Fruit fly (Drosophila melanogaster) whole organism, embryonic: ENCODE data around the gene dbr.
A peak's percentile ranks its signal among the peaks of the same experiment; 100 is the strongest.

Experiments
- ATbp ChIP-seq: fragments of 200-800 bp; sonication (Bioruptor generic); optimal IDR thresholded peaks from 2 replicates; lab custom pipeline; 2017; ENCODE audit warnings: missing biosample characterization, mild to moderate bottlenecking, missing genetic modification characterization, missing genetic modification reagents
- Aef1 ChIP-seq: fragments of 200-800 bp; sonication (Bioruptor generic); IDR thresholded peaks from 3 replicates; pipeline ENCODE4 v1.3.6; 2022; ENCODE audit warnings: missing biosample characterization, missing genetic modification characterization
- BEAF-32 ChIP-seq: fragments of 200-800 bp; sonication (Bioruptor generic); optimal IDR thresholded peaks from 3 replicates; lab custom pipeline; 2017; ENCODE audit warnings: missing biosample characterization, missing genetic modification characterization, mild to moderate bottlenecking, moderate library complexity, missing genetic modification reagents
- CG13624 ChIP-seq: fragments of 200-800 bp; sonication (Bioruptor generic); optimal IDR thresholded peaks from 2 replicates; lab custom pipeline; 2016; ENCODE audit warnings: missing biosample characterization, missing genetic modification characterization
- CG1529 ChIP-seq: fragments of 200-800 bp; sonication (Bioruptor generic); optimal IDR thresholded peaks from 3 replicates; lab custom pipeline; 2018; ENCODE audit warnings: missing biosample characterization, missing genetic modification characterization
- CG15514 ChIP-seq: fragments of 200-800 bp; sonication (Bioruptor generic); optimal IDR thresholded peaks from 3 replicates; lab custom pipeline; 2017; ENCODE audit warnings: missing biosample characterization, missing genetic modification characterization, mild to moderate bottlenecking, moderate library complexity, missing genetic modification reagents
- CG17612 ChIP-seq: fragments of 200-800 bp; sonication (Bioruptor generic); IDR thresholded peaks from 2 replicates; pipeline ENCODE4 v1.3.6; 2022; ENCODE audit warnings: missing biosample characterization, missing genetic modification characterization
- CG18619 ChIP-seq: fragments of 200-800 bp; sonication (Bioruptor generic); optimal IDR thresholded peaks from 3 replicates; lab custom pipeline; 2017; ENCODE audit warnings: missing biosample characterization, mild to moderate bottlenecking, missing genetic modification characterization
- CG2116 ChIP-seq: fragments of 200-800 bp; sonication (Bioruptor generic); optimal IDR thresholded peaks from 3 replicates; lab custom pipeline; 2018; ENCODE audit warnings: missing biosample characterization, mild to moderate bottlenecking, missing genetic modification characterization
- CG2120 ChIP-seq: fragments of 200-800 bp; sonication (Bioruptor generic); optimal IDR thresholded peaks from 3 replicates; lab custom pipeline; 2016; ENCODE audit warnings: missing biosample characterization, missing genetic modification characterization
- CG2129 ChIP-seq: fragments of 200-800 bp; sonication (Bioruptor generic); IDR thresholded peaks from 2 replicates; pipeline ENCODE4 v1.3.6; 2022; ENCODE audit warnings: missing biosample characterization, missing genetic modification characterization; ENCODE audit not compliant: partially characterized antibody
- CG30020 ChIP-seq: fragments of 200-800 bp; optimal IDR thresholded peaks from 2 replicates; lab custom pipeline; 2019; ENCODE audit warnings: missing biosample characterization, mild to moderate bottlenecking, missing genetic modification characterization, moderate library complexity
- CG42726 ChIP-seq: fragments of 200-800 bp; sonication (Bioruptor generic); IDR thresholded peaks from 2 replicates; pipeline ENCODE4 v1.3.6; 2022; ENCODE audit warnings: missing biosample characterization, missing genetic modification characterization; ENCODE audit not compliant: partially characterized antibody
- CG6813 ChIP-seq: fragments of 200-800 bp; sonication (Bioruptor generic); optimal IDR thresholded peaks from 2 replicates; lab custom pipeline; 2017; ENCODE audit warnings: missing biosample characterization, missing genetic modification characterization, mild to moderate bottlenecking, moderate library complexity, missing genetic modification reagents
- CG8478 ChIP-seq: fragments of >200 bp; optimal IDR thresholded peaks from 2 replicates; lab custom pipeline; 2018
- CG9437 ChIP-seq: fragments of 200-800 bp; sonication (Bioruptor generic); optimal IDR thresholded peaks from 2 replicates; lab custom pipeline; 2018; ENCODE audit warnings: missing biosample characterization, mild to moderate bottlenecking, missing genetic modification characterization
- CG9797 ChIP-seq: fragments of 200-800 bp; sonication (Bioruptor generic); optimal IDR thresholded peaks from 3 replicates; lab custom pipeline; 2018; ENCODE audit warnings: missing biosample characterization, mild to moderate bottlenecking, missing genetic modification characterization
- CTCF ChIP-seq: fragments of 200-800 bp; sonication (Bioruptor generic); optimal IDR thresholded peaks from 2 replicates; lab custom pipeline; 2017; ENCODE audit warnings: missing biosample characterization, mild to moderate bottlenecking, missing genetic modification characterization, moderate library complexity
- Doc3 ChIP-seq: fragments of 200-800 bp; sonication (Bioruptor generic); IDR thresholded peaks from 3 replicates; pipeline ENCODE4 v1.3.6; 2022; ENCODE audit warnings: missing biosample characterization, missing genetic modification characterization; ENCODE audit not compliant: partially characterized antibody
- Dp ChIP-seq: fragments of 200-800 bp; sonication (Bioruptor generic); optimal IDR thresholded peaks from 2 replicates; lab custom pipeline; 2018; ENCODE audit warnings: missing biosample characterization, mild to moderate bottlenecking, missing genetic modification characterization, moderate library complexity
- E2f1 ChIP-seq: fragments of 200-800 bp; sonication (Bioruptor generic); IDR thresholded peaks from 2 replicates; pipeline ENCODE4 v1.3.6; 2022; ENCODE audit warnings: missing biosample characterization, missing genetic modification characterization
- E2f2 ChIP-seq: fragments of 200-800 bp; sonication (Bioruptor generic); IDR thresholded peaks from 2 replicates; pipeline ENCODE4 v1.3.6; 2022; ENCODE audit warnings: missing biosample characterization, missing genetic modification characterization
- Ets65A ChIP-seq: fragments of 200-800 bp; sonication (Bioruptor generic); peaks from one replicate; lab custom pipeline; 2016; ENCODE audit warnings: missing biosample characterization, missing genetic modification characterization
- H2.0 ChIP-seq: fragments of 200-800 bp; sonication (Bioruptor generic); IDR thresholded peaks from 2 replicates; pipeline ENCODE4 v1.3.6; 2022; ENCODE audit warnings: missing biosample characterization, missing genetic modification characterization
- HHEX ChIP-seq: fragments of 200-800 bp; sonication (Bioruptor generic); optimal IDR thresholded peaks from 3 replicates; lab custom pipeline; 2017; ENCODE audit warnings: missing biosample characterization, mild to moderate bottlenecking, missing genetic modification characterization, missing genetic modification reagents
- HLH4C ChIP-seq: fragments of 200-800 bp; sonication (Bioruptor generic); IDR thresholded peaks from 3 replicates; pipeline ENCODE4 v1.3.6; 2022; ENCODE audit warnings: missing biosample characterization, missing genetic modification characterization; ENCODE audit not compliant: partially characterized antibody
- Hr78 ChIP-seq, 2 experiments: fragments of 200-800 bp in 1 of 2; fragments of >200 bp in 1 of 2; sonication (Bioruptor generic) in 1 of 2; optimal IDR thresholded peaks; 2 replicates each; lab custom pipeline; 2017 to 2019; ENCODE audit warnings: missing biosample characterization in 2 of 2, missing genetic modification characterization in 2 of 2, mild to moderate bottlenecking in 1 of 2, moderate library complexity in 1 of 2
- Lpt ChIP-seq: fragments of >200 bp; optimal IDR thresholded peaks from 2 replicates; lab custom pipeline; 2018; ENCODE audit warnings: missing biosample characterization, missing genetic modification characterization
- Med ChIP-seq: fragments of 200-800 bp; sonication (Bioruptor generic); peaks from one replicate; lab custom pipeline; 2016; ENCODE audit warnings: missing biosample characterization, missing genetic modification characterization, mild to moderate bottlenecking, inconsistent platforms, moderate library complexity
- Scr ChIP-seq: fragments of 200-800 bp; sonication (Bioruptor generic); IDR thresholded peaks from 2 replicates; pipeline ENCODE4 v1.3.6; 2022; ENCODE audit warnings: missing biosample characterization, missing genetic modification characterization; ENCODE audit not compliant: partially characterized antibody
- Sin3A ChIP-seq: fragments of >200 bp; optimal IDR thresholded peaks from 2 replicates; lab custom pipeline; 2018
- Sry-δ ChIP-seq: fragments of 200-800 bp; sonication (Bioruptor generic); optimal IDR thresholded peaks from 2 replicates; lab custom pipeline; 2016; ENCODE audit warnings: missing biosample characterization, missing genetic modification characterization
- ara ChIP-seq: fragments of 200-800 bp; sonication (Bioruptor generic); IDR thresholded peaks from 2 replicates; pipeline ENCODE4 v1.3.6; 2022; ENCODE audit warnings: missing biosample characterization, missing genetic modification characterization
- dan ChIP-seq: fragments of 200-800 bp; sonication (Bioruptor generic); IDR thresholded peaks from 2 replicates; pipeline ENCODE4 v1.3.6; 2022; ENCODE audit warnings: missing biosample characterization, missing genetic modification characterization
- fd102C ChIP-seq: fragments of 200-800 bp; sonication (Bioruptor generic); optimal IDR thresholded peaks from 2 replicates; lab custom pipeline; 2018; ENCODE audit warnings: missing biosample characterization, mild to moderate bottlenecking, missing genetic modification characterization, moderate library complexity
- fd64A ChIP-seq: fragments of 200-800 bp; sonication (Bioruptor generic); optimal IDR thresholded peaks from 3 replicates; lab custom pipeline; 2018; ENCODE audit warnings: missing biosample characterization, mild to moderate bottlenecking, missing genetic modification characterization
- kay ChIP-seq: fragments of 200-800 bp; sonication (Bioruptor generic); optimal IDR thresholded peaks from 2 replicates; lab custom pipeline; 2016; ENCODE audit warnings: missing biosample characterization, missing genetic modification characterization
- luna ChIP-seq: fragments of 200-800 bp; sonication (Bioruptor generic); optimal IDR thresholded peaks from 2 replicates; lab custom pipeline; 2016; ENCODE audit warnings: missing biosample characterization, missing genetic modification characterization
- mld ChIP-seq: fragments of 200-800 bp; sonication (Bioruptor generic); IDR thresholded peaks from 3 replicates; pipeline ENCODE4 v1.3.6; 2022; ENCODE audit warnings: missing biosample characterization, missing genetic modification characterization; ENCODE audit not compliant: partially characterized antibody
- pita ChIP-seq: fragments of 200-800 bp; sonication (Bioruptor generic); optimal IDR thresholded peaks from 2 replicates; lab custom pipeline; 2017; ENCODE audit warnings: missing biosample characterization, mild to moderate bottlenecking, missing genetic modification characterization
- pnt ChIP-seq: fragments of 200-800 bp; sonication (Bioruptor generic); optimal IDR thresholded peaks from 3 replicates; lab custom pipeline; 2016; ENCODE audit warnings: missing biosample characterization, missing genetic modification characterization
- row ChIP-seq: fragments of 200-800 bp; sonication (Bioruptor generic); IDR thresholded peaks from 3 replicates; pipeline ENCODE4 v1.3.6; 2022; ENCODE audit warnings: missing biosample characterization, missing genetic modification characterization
- sna ChIP-seq: fragments of 200-800 bp; sonication (Bioruptor generic); IDR thresholded peaks from 2 replicates; pipeline ENCODE4 v1.3.6; 2022; ENCODE audit warnings: missing biosample characterization, missing genetic modification characterization; ENCODE audit not compliant: partially characterized antibody
- trem ChIP-seq: fragments of 200-800 bp; optimal IDR thresholded peaks from 3 replicates; lab custom pipeline; 2019; ENCODE audit warnings: missing biosample characterization, mild to moderate bottlenecking, missing genetic modification characterization, moderate library complexity
- unc-4 ChIP-seq: fragments of 200-800 bp; sonication (Bioruptor generic); IDR thresholded peaks from 2 replicates; pipeline ENCODE4 v1.3.6; 2022; ENCODE audit warnings: missing biosample characterization, missing genetic modification characterization; ENCODE audit not compliant: partially characterized antibody
- usp ChIP-seq: fragments of >200 bp; optimal IDR thresholded peaks from 2 replicates; lab custom pipeline; 2017; ENCODE audit warnings: missing biosample characterization, missing genetic modification characterization
- vfl ChIP-seq: fragments of 200-800 bp; sonication (Bioruptor generic); optimal IDR thresholded peaks from 2 replicates; lab custom pipeline; 2016; ENCODE audit warnings: missing biosample characterization, missing genetic modification characterization
- wdn ChIP-seq: fragments of 200-800 bp; sonication (Bioruptor generic); IDR thresholded peaks from 2 replicates; pipeline ENCODE4 v1.3.6; 2022; ENCODE audit warnings: missing biosample characterization, missing genetic modification characterization
- zen ChIP-seq: fragments of 200-800 bp; sonication (Bioruptor generic); optimal IDR thresholded peaks from 3 replicates; lab custom pipeline; 2018; ENCODE audit warnings: missing biosample characterization, mild to moderate bottlenecking, missing genetic modification characterization, moderate library complexity

dbr gene

DNA sequence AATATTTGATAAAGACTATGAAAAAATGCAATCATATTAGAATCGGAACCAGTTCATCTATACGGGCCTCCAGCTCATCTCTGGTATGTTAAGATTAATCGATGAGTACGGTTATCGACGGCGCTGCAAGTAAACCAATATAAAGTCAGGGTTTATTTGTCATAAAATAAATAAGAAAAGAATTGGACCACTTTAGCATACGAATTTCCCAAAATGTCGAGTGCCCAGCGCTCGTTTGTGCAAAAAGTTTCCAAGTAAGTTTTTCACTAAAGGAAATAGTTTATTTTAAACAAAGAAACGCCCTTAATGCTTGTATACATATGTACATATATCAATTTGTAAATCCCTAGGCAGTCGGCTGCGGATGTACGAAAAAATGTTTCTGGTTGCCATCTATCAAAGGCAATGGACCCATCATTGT lies 28.4 kb downstream of the dbr start, which contains the start of gene Zir (continued):
- TF ChIP-seq BEAF-32: peak; percentile 59
- peak; percentile 39; the same call in 2 of the 3 replicates for TF ChIP-seq mld
- TF ChIP-seq CG30020 (tag; lab: Kevin White, UChicago): peak; percentile 75
- TF ChIP-seq Med (GFP tag; lab: Kevin White, UChicago): peak; percentile 83
- TF ChIP-seq Dp (GFP tag; lab: Kevin White, UChicago): peak; percentile 16
- TF ChIP-seq, all 482 proteins: peak for 72

DNA sequence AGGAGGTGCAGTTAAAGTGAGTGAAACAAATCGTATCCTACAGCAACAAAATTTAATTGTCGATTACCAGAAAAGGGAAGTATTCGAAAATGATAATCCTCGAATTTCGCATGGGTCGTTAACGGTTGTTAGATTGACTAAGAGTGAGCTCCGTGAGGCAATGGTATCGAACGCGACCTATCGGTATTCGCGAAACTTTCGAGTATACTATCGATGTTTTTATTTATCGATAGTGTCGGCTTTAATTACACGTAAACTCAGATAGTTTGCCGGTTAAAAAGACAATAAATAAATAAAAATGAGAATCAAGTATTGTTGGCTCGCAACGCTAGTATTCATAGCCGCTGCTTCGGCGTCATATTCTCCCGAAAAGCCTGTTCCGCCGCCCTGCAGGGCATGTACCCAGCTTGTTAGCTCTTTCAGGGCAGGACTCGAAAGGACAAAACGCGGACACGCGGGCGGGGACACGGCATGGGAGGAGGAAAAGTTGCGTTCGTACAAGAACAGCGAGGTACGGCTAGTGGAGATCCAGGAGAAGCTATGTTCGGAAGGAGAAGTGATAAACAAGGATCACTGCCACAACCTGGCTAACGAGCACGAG lies 36.0 kb downstream of the dbr start, which contains the start of gene Creld:
Gene Creld, plus strand, starts transcription at position 220 of the 601 bp plus-strand sequence.
- TF ChIP-seq trem (peak; percentile 58), CG6813 (GFP tag; lab: Kevin White, UChicago) (no peak), unc-4 (GFP tag; lab: Robert Waterston, UW) (peak; percentile 99), CG18619 (GFP tag; lab: Kevin White, UChicago) (no peak), pnt (no peak), Sin3A (lab: Kevin White, UChicago) (peak; percentile 60), CTCF (GFP tag; lab: Kevin White, UChicago) (peak; percentile 40), sna (peak; percentile 100), E2f1 (no peak), CG17612 (GFP tag; lab: Robert Waterston, UW) (no peak), ATbp (GFP tag; lab: Kevin White, UChicago) (no peak), E2f2 (GFP tag; lab: Robert Waterston, UW) (peak; percentile 72), luna (no peak), CG9437 (GFP tag; lab: Kevin White, UChicago) (peak; percentile 89), Lpt (GFP tag; lab: Kevin White, UChicago) (no peak), HHEX (GFP tag; lab: Kevin White, UChicago) (no peak), CG2120 (peak; percentile 9), fd102C (GFP tag; lab: Kevin White, UChicago) (no peak), fd64A (GFP tag; lab: Kevin White, UChicago) (no peak), row (peak; percentile 45), CG42726 (GFP tag; lab: Robert Waterston, UW) (peak; percentile 100), vfl (GFP tag; lab: Kevin White, UChicago) (peak; percentile 23), CG15514 (GFP tag; lab: Kevin White, UChicago) (peak; percentile 94), CG8478 (no peak), wdn (GFP tag; lab: Robert Waterston, UW) (no peak), HLH4C (peak; percentile 100), zen (tag; lab: Kevin White, UChicago) (peak; percentile 50), CG2129 (peak; percentile 100), CG13624 (GFP tag; lab: Kevin White, UChicago) (peak; percentile 52), Doc3 (GFP tag; lab: Robert Waterston, UW) (peak; percentile 100), H2.0 (GFP tag; lab: Robert Waterston, UW) (no peak), Ets65A (GFP tag; lab: Kevin White, UChicago) (peak; percentile 63), Hr78 (GFP tag; optimal IDR thresholded peaks at IDR 0.05; lab: Kevin White, UChicago) (peak in 1 of 2 experiments; percentile 98), pita (peak; percentile 47), dan (GFP tag; lab: Robert Waterston, UW) (no peak), CG1529 (GFP tag; lab: Kevin White, UChicago) (no peak), Sry-δ (peak; percentile 94), CG2116 (GFP tag; lab: Kevin White, UChicago) (peak; percentile 82), CG9797 (GFP tag; lab: Kevin White, UChicago) (peak; percentile 37), Scr (GFP tag; lab: Robert Waterston, UW) (peak; percentile 99), ara (GFP tag; lab: Robert Waterston, UW) (no peak), Aef1 (GFP tag; lab: Robert Waterston, UW) (no peak), usp (no peak), kay (GFP tag; lab: Kevin White, UChicago) (peak; percentile 11)
